Worm (Caenorhabditis elegans) whole organism, L4 larva: ENCODE measurements around the gene srt-54.

Experiments
- daf-16 ChIP-seq, 3 experiments: sonication (generic microtip); optimal IDR thresholded peaks; 2 replicates each; lab custom pipeline; 2016 to 2017; ENCODE audit warnings: missing genetic modification characterization in 3 of 3, missing genetic modification reagents in 3 of 3, mild to moderate bottlenecking in 2 of 3, missing compliant biosample characterization in 2 of 3, missing biosample characterization in 1 of 3, moderate library complexity in 1 of 3
- fos-1 ChIP-seq: fragments of 150-350 bp; optimal IDR thresholded peaks from 2 replicates; lab custom pipeline; 2014; ENCODE audit warnings: missing biosample characterization, missing genetic modification characterization
- mes-2 ChIP-seq: sonication (generic microtip); optimal IDR thresholded peaks from 2 replicates; lab custom pipeline; 2016; ENCODE audit warnings: missing genotype, mild to moderate bottlenecking, missing genetic modification characterization, missing compliant biosample characterization; ENCODE audit not compliant: poor library complexity, severe bottlenecking
- nhr-237 ChIP-seq: sonication (generic microtip); optimal IDR thresholded peaks from 2 replicates; lab custom pipeline; 2017; ENCODE audit warnings: missing biosample characterization, missing genetic modification characterization
- pha-4 ChIP-seq, 2 experiments: fragments of 150-350 bp in 1 of 2; fragments of 200-800 bp in 1 of 2; sonication (Bioruptor generic) in 1 of 2; IDR thresholded peaks in 1 of 2; optimal IDR thresholded peaks in 1 of 2; 2 replicates each; pipeline versions ENCODE4 v1.3.6 to Lab custom; 2014 to 2022; ENCODE audit warnings: missing genetic modification characterization in 2 of 2, missing genetic modification reagents in 2 of 2, missing biosample characterization in 1 of 2, missing compliant biosample characterization in 1 of 2
- skn-1 ChIP-seq: fragments of 150-350 bp; optimal IDR thresholded peaks from 2 replicates; lab custom pipeline; 2014; ENCODE audit warnings: missing biosample characterization, missing genetic modification characterization
- unc-62 ChIP-seq, 3 experiments: fragments of 150-350 bp in 1 of 3; sonication (generic microtip); optimal IDR thresholded peaks in 2 of 3; peaks in 1 of 3; 1 replicate in 1 of 3; 2 replicates in 2 of 3; lab custom pipeline; 2014 to 2017; ENCODE audit warnings: missing biosample characterization in 3 of 3, missing genetic modification characterization in 3 of 3, missing genetic modification reagents in 3 of 3, missing genotype in 1 of 3

DNA sequence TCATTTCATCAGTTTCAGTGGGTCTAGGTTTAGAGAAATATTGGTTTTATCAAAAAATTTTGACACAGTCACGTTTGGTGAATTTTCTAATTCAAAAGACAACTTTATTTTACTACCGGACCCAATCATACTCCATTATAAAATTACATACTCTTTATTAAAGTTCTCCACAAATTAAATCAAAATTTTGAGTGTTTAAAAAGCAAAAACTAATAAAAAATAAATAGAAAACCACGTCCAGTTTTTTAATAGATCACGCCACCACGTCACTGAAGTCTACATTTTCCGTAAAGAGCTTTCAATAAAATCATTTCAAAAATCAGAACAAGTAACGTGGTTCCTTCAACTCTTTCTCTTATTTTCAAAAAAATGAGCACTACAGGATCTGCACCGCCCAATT is 11.1 kb upstream of the srt-54 start, which contains the start of gene txt-1:
- TF ChIP-seq nhr-237 (tag; lab: Kevin White, UChicago) = no peak
- TF ChIP-seq daf-16 (GFP tag; optimal IDR thresholded peaks at IDR 0.05; lab: Kevin White, UChicago) = no peak
- no peak for TF ChIP-seq daf-16 (tag; optimal IDR thresholded peaks at IDR 0.05; lab: Kevin White, UChicago)
- TF ChIP-seq unc-62 (GFP tag; optimal IDR thresholded peaks at IDR 0.05 in 1 of 2; lab: Kevin White, UChicago) = no peak
- TF ChIP-seq unc-62 (tag; optimal IDR thresholded peaks at IDR 0.05; lab: Kevin White, UChicago) = no peak
- TF ChIP-seq pha-4 (GFP tag; IDR thresholded peaks at IDR 0.05; lab: Robert Waterston, UW) = no peak
- TF ChIP-seq pha-4 (tag; optimal IDR thresholded peaks at IDR 0.05; lab: Kevin White, UChicago) = no peak
- no peak for TF ChIP-seq skn-1 (tag; lab: Kevin White, UChicago)
- TF ChIP-seq fos-1 (tag; lab: Kevin White, UChicago) = no peak
- TF ChIP-seq mes-2 (tag; lab: Kevin White, UChicago) = no peak
